Fruit fly (Drosophila melanogaster) whole organism, embryonic: ENCODE results near the gene Kr-h2.

ENCODE experiments used
- Abd-B ChIP-seq: fragments of 200-800 bp; sonication (Bioruptor generic); optimal IDR thresholded peaks from 2 replicates; lab custom pipeline; 2018; ENCODE audit warnings: missing biosample characterization, mild to moderate bottlenecking, missing genetic modification characterization, moderate library complexity
- Ada2b ChIP-seq: fragments of 200-800 bp; sonication (Bioruptor generic); IDR thresholded peaks from 2 replicates; pipeline ENCODE4 v1.3.6; 2022; ENCODE audit warnings: missing biosample characterization, missing genetic modification characterization
- Aef1 ChIP-seq: fragments of 200-800 bp; sonication (Bioruptor generic); IDR thresholded peaks from 3 replicates; pipeline ENCODE4 v1.3.6; 2022; ENCODE audit warnings: missing biosample characterization, missing genetic modification characterization
- CG11695 ChIP-seq: fragments of 200-800 bp; sonication (Bioruptor generic); IDR thresholded peaks from 3 replicates; pipeline ENCODE4 v1.3.6; 2022; ENCODE audit warnings: missing biosample characterization, missing genetic modification characterization
- CG14014 ChIP-seq: fragments of 200-800 bp; sonication (Bioruptor generic); IDR thresholded peaks from 2 replicates; pipeline ENCODE4 v1.3.6; 2022; ENCODE audit warnings: missing biosample characterization, missing genetic modification characterization
- CG14860 ChIP-seq: fragments of 200-800 bp; sonication (Bioruptor generic); IDR thresholded peaks from 3 replicates; pipeline ENCODE4 v1.3.6; 2022; ENCODE audit warnings: missing biosample characterization, missing genetic modification characterization; ENCODE audit not compliant: partially characterized antibody
- CG1603 ChIP-seq: fragments of 200-800 bp; sonication (Bioruptor generic); optimal IDR thresholded peaks from 2 replicates; lab custom pipeline; 2019; ENCODE audit warnings: missing biosample characterization, mild to moderate bottlenecking, missing genetic modification characterization, moderate library complexity
- CG17328 ChIP-seq: fragments of 200-800 bp; sonication (Bioruptor generic); IDR thresholded peaks from 2 replicates; pipeline ENCODE4 v1.3.6; 2022; ENCODE audit warnings: missing biosample characterization, missing genetic modification characterization
- CG17359 ChIP-seq: fragments of 200-800 bp; sonication (Bioruptor generic); optimal IDR thresholded peaks from 3 replicates; lab custom pipeline; 2018; ENCODE audit warnings: missing biosample characterization, mild to moderate bottlenecking, missing genetic modification characterization, moderate library complexity
- CG17829 ChIP-seq: fragments of 200-800 bp; optimal IDR thresholded peaks from 2 replicates; lab custom pipeline; 2019; ENCODE audit warnings: missing biosample characterization, mild to moderate bottlenecking, missing genetic modification characterization, moderate library complexity
- CG18599 ChIP-seq: fragments of 200-800 bp; sonication (Bioruptor generic); optimal IDR thresholded peaks from 3 replicates; lab custom pipeline; 2017; ENCODE audit warnings: missing biosample characterization, missing genetic modification characterization, mild to moderate bottlenecking, moderate library complexity, missing genetic modification reagents
- CG4404 ChIP-seq: fragments of 200-800 bp; sonication (Bioruptor generic); IDR thresholded peaks from 2 replicates; pipeline ENCODE4 v1.3.6; 2022; ENCODE audit warnings: missing biosample characterization, missing genetic modification characterization
- CG7839 ChIP-seq: fragments of 200-800 bp; sonication (Bioruptor generic); optimal IDR thresholded peaks from 3 replicates; lab custom pipeline; 2018; ENCODE audit warnings: missing biosample characterization, mild to moderate bottlenecking, missing genetic modification characterization, moderate library complexity
- CG8388 ChIP-seq: fragments of 200-800 bp; sonication (Bioruptor generic); optimal IDR thresholded peaks from 2 replicates; lab custom pipeline; 2019; ENCODE audit warnings: missing biosample characterization, mild to moderate bottlenecking, missing genetic modification characterization, moderate library complexity
- CG8944 ChIP-seq: fragments of 200-800 bp; sonication (Bioruptor generic); optimal IDR thresholded peaks from 3 replicates; lab custom pipeline; 2016; ENCODE audit warnings: missing biosample characterization, missing genetic modification characterization
- CG9437 ChIP-seq: fragments of 200-800 bp; sonication (Bioruptor generic); optimal IDR thresholded peaks from 2 replicates; lab custom pipeline; 2018; ENCODE audit warnings: missing biosample characterization, mild to moderate bottlenecking, missing genetic modification characterization
- CG9727 ChIP-seq: fragments of 200-800 bp; sonication (Bioruptor generic); optimal IDR thresholded peaks from 3 replicates; lab custom pipeline; 2017; ENCODE audit warnings: missing biosample characterization, mild to moderate bottlenecking, missing genetic modification characterization
- CG9797 ChIP-seq: fragments of 200-800 bp; sonication (Bioruptor generic); optimal IDR thresholded peaks from 3 replicates; lab custom pipeline; 2018; ENCODE audit warnings: missing biosample characterization, mild to moderate bottlenecking, missing genetic modification characterization
- D19A ChIP-seq: fragments of 200-800 bp; optimal IDR thresholded peaks from 3 replicates; lab custom pipeline; 2019; ENCODE audit warnings: missing biosample characterization, mild to moderate bottlenecking, missing genetic modification characterization, moderate library complexity
- Dll ChIP-seq: fragments of 200-800 bp; sonication (Bioruptor generic); IDR thresholded peaks from 4 replicates; pipeline ENCODE4 v1.3.6; 2022; ENCODE audit warnings: missing biosample characterization, missing genetic modification characterization; ENCODE audit not compliant: partially characterized antibody
- Dp ChIP-seq: fragments of 200-800 bp; sonication (Bioruptor generic); optimal IDR thresholded peaks from 2 replicates; lab custom pipeline; 2018; ENCODE audit warnings: missing biosample characterization, mild to moderate bottlenecking, missing genetic modification characterization, moderate library complexity
- E2f2 ChIP-seq: fragments of 200-800 bp; sonication (Bioruptor generic); IDR thresholded peaks from 2 replicates; pipeline ENCODE4 v1.3.6; 2022; ENCODE audit warnings: missing biosample characterization, missing genetic modification characterization
- Ets65A ChIP-seq: fragments of 200-800 bp; sonication (Bioruptor generic); peaks from one replicate; lab custom pipeline; 2016; ENCODE audit warnings: missing biosample characterization, missing genetic modification characterization
- Ets97D ChIP-seq: fragments of 200-800 bp; sonication (Bioruptor generic); optimal IDR thresholded peaks from 3 replicates; lab custom pipeline; 2016; ENCODE audit warnings: missing biosample characterization, missing genetic modification characterization
- Hmr ChIP-seq: fragments of 200-800 bp; sonication (Bioruptor generic); optimal IDR thresholded peaks from 3 replicates; lab custom pipeline; 2017; ENCODE audit warnings: mild to moderate bottlenecking, missing biosample characterization, missing genetic modification reagents, missing genetic modification characterization
- Hr3 ChIP-seq: fragments of 200-800 bp; sonication (Bioruptor generic); optimal IDR thresholded peaks from 3 replicates; lab custom pipeline; 2016; ENCODE audit warnings: missing biosample characterization, missing genetic modification characterization
- Lhr ChIP-seq: fragments of 200-800 bp; sonication (Bioruptor generic); optimal IDR thresholded peaks from 3 replicates; lab custom pipeline; 2017; ENCODE audit warnings: mild to moderate bottlenecking, missing biosample characterization, missing genetic modification reagents, missing genetic modification characterization
- Med ChIP-seq: fragments of 200-800 bp; sonication (Bioruptor generic); peaks from one replicate; lab custom pipeline; 2016; ENCODE audit warnings: missing biosample characterization, missing genetic modification characterization, mild to moderate bottlenecking, inconsistent platforms, moderate library complexity
- Myb ChIP-seq: fragments of 200-800 bp; sonication (Bioruptor generic); optimal IDR thresholded peaks from 2 replicates; lab custom pipeline; 2016; ENCODE audit warnings: missing biosample characterization, missing genetic modification characterization
- Oli ChIP-seq: fragments of 200-800 bp; sonication (Bioruptor generic); optimal IDR thresholded peaks from 2 replicates; lab custom pipeline; 2018; ENCODE audit warnings: missing biosample characterization, mild to moderate bottlenecking, missing genetic modification characterization, moderate library complexity
- Pdp1 ChIP-seq, 2 experiments: fragments of 200-800 bp; sonication (Bioruptor generic); optimal IDR thresholded peaks; 3 replicates each; lab custom pipeline; 2016; ENCODE audit warnings: missing biosample characterization in 2 of 2, missing genetic modification characterization in 2 of 2, mild to moderate bottlenecking in 1 of 2, moderate library complexity in 1 of 2
- Ptx1 ChIP-seq: fragments of 200-800 bp; sonication (Bioruptor generic); IDR thresholded peaks from 2 replicates; pipeline ENCODE4 v1.3.6; 2022; ENCODE audit warnings: missing biosample characterization, missing genetic modification characterization
- YL-1 ChIP-seq: fragments of 200-800 bp; sonication (Bioruptor generic); optimal IDR thresholded peaks from 3 replicates; lab custom pipeline; 2017; ENCODE audit warnings: missing biosample characterization, mild to moderate bottlenecking, missing genetic modification characterization
- amos ChIP-seq: fragments of 200-800 bp; sonication (Bioruptor generic); IDR thresholded peaks from 2 replicates; pipeline ENCODE4 v1.3.6; 2022; ENCODE audit warnings: missing biosample characterization, missing genetic modification characterization; ENCODE audit not compliant: partially characterized antibody
- az2 ChIP-seq: fragments of 200-800 bp; sonication (Bioruptor generic); optimal IDR thresholded peaks from 3 replicates; lab custom pipeline; 2016; ENCODE audit warnings: missing biosample characterization, missing genetic modification characterization
- bsh ChIP-seq, 2 experiments: fragments of 200-800 bp; sonication (Bioruptor generic); optimal IDR thresholded peaks; 2 replicates each; lab custom pipeline; 2017 to 2018; ENCODE audit warnings: mild to moderate bottlenecking in 2 of 2, missing biosample characterization in 2 of 2, missing genetic modification characterization in 2 of 2, moderate library complexity in 1 of 2
- dpn ChIP-seq, 2 experiments: fragments of 200-800 bp; sonication (Bioruptor generic); optimal IDR thresholded peaks; 3 replicates each; lab custom pipeline; 2016; ENCODE audit warnings: missing biosample characterization in 2 of 2, missing genetic modification characterization in 2 of 2
- esg ChIP-seq: fragments of 200-800 bp; sonication (Bioruptor generic); conservative IDR thresholded peaks from 2 replicates; pipeline ENCODE4 v1.3.6; 2022; ENCODE audit warnings: missing biosample characterization, missing genetic modification characterization
- hkb ChIP-seq, 2 experiments: fragments of 200-800 bp in 1 of 2; fragments of >200 bp in 1 of 2; sonication (Bioruptor generic) in 1 of 2; IDR thresholded peaks in 1 of 2; optimal IDR thresholded peaks in 1 of 2; 2 replicates each; pipeline versions ENCODE4 v1.3.6 to Lab custom; 2017 to 2022; ENCODE audit warnings: missing biosample characterization in 1 of 2, missing genetic modification characterization in 1 of 2
- lmd ChIP-seq: fragments of 200-800 bp; sonication (Bioruptor generic); IDR thresholded peaks from 2 replicates; pipeline ENCODE4 v1.3.6; 2022; ENCODE audit warnings: missing biosample characterization, missing genetic modification characterization
- sens ChIP-seq: fragments of 200-800 bp; sonication (Bioruptor generic); peaks from one replicate; lab custom pipeline; 2016; ENCODE audit warnings: missing biosample characterization, missing genetic modification characterization
- sens-2 ChIP-seq: fragments of 200-800 bp; sonication (Bioruptor generic); IDR thresholded peaks from 2 replicates; pipeline ENCODE4 v1.3.6; 2022; ENCODE audit warnings: missing biosample characterization, missing genetic modification characterization
- sisA ChIP-seq: fragments of 200-800 bp; sonication (Bioruptor generic); IDR thresholded peaks from 2 replicates; pipeline ENCODE4 v1.3.6; 2022; ENCODE audit warnings: missing biosample characterization, missing genetic modification characterization
- slbo ChIP-seq: fragments of 200-800 bp; sonication (Bioruptor generic); IDR thresholded peaks from 2 replicates; pipeline ENCODE4 v1.3.6; 2022; ENCODE audit warnings: missing biosample characterization, missing genetic modification characterization
- sob ChIP-seq: fragments of 200-800 bp; sonication (Bioruptor generic); IDR thresholded peaks from 2 replicates; pipeline ENCODE4 v1.3.6; 2022; ENCODE audit warnings: missing biosample characterization, missing genetic modification characterization
- trem ChIP-seq: fragments of 200-800 bp; optimal IDR thresholded peaks from 3 replicates; lab custom pipeline; 2019; ENCODE audit warnings: missing biosample characterization, mild to moderate bottlenecking, missing genetic modification characterization, moderate library complexity
- trh ChIP-seq: fragments of 200-800 bp; sonication (Bioruptor generic); optimal IDR thresholded peaks from 2 replicates; lab custom pipeline; 2016; ENCODE audit warnings: missing biosample characterization, missing genetic modification characterization
- vvl ChIP-seq: fragments of 200-800 bp; sonication (Bioruptor generic); IDR thresholded peaks from 2 replicates; pipeline ENCODE4 v1.3.6; 2022; ENCODE audit warnings: missing biosample characterization, missing genetic modification characterization

Kr-h2 gene

DNA sequence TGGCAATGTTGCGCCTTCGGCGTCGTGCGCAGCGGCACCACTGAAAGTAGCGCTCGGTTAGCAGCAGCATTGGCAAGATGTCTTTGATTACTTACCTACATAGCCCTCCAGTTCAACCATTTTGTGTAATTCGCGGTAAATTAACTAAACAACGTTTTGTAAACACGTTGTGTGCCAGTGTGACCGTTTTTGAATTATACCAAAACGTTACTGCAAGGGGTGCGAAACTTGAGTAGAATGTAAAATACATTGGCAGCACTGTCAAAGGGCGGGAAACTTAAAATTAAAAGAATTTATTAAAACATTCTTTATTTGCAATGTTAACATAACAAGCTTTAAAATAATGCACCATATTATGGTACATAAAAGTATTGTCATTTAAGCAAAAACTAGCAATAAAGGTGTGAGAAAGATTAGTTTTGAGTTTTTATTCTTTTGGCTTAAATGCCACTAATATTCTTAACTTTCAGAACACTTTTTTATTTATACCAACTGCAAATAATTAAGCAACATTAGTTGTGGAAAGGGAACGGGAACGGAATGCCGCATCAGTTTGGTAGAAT, 46.4 kb upstream of the Kr-h2 start, which contains the start of gene CG9107 (continued):
- TF ChIP-seq Dp (GFP tag; lab: Kevin White, UChicago) (peak; percentile 92), CG9727 (no peak), Med (GFP tag; lab: Kevin White, UChicago) (peak; percentile 44), YL-1 (GFP tag; lab: Kevin White, UChicago) (peak; percentile 25), CG9437 (GFP tag; lab: Kevin White, UChicago) (peak; percentile 90), trem (tag; lab: Kevin White, UChicago) (peak; percentile 90), CG17829 (peak; percentile 36), Dll (peak; percentile 37; the same call in 1 of the 4 replicates), E2f2 (GFP tag; lab: Robert Waterston, UW) (peak; percentile 98), Ets97D (peak; percentile 12), Lhr (GFP tag; lab: Kevin White, UChicago) (peak; percentile 25), dpn (GFP tag; optimal IDR thresholded peaks at IDR 0.05; lab: Kevin White, UChicago) (no peak), CG17359 (tag; lab: Kevin White, UChicago) (peak; percentile 3), CG14860 (GFP tag; lab: Robert Waterston, UW) (0 out of 3 replicates have a peak, but pooled peaks have one; percentile 11), CG9797 (GFP tag; lab: Kevin White, UChicago) (peak; percentile 89), Pdp1 (GFP tag; optimal IDR thresholded peaks at IDR 0.05; lab: Kevin White, UChicago) (peak in 1 of 2 experiments; percentile 34), amos (GFP tag; lab: Robert Waterston, UW) (peak; percentile 18; the same call in 1 of the 2 replicates), sob (no peak), Myb (GFP tag; lab: Kevin White, UChicago) (peak; percentile 78), D19A (tag; lab: Kevin White, UChicago) (peak; percentile 36)

DNA sequence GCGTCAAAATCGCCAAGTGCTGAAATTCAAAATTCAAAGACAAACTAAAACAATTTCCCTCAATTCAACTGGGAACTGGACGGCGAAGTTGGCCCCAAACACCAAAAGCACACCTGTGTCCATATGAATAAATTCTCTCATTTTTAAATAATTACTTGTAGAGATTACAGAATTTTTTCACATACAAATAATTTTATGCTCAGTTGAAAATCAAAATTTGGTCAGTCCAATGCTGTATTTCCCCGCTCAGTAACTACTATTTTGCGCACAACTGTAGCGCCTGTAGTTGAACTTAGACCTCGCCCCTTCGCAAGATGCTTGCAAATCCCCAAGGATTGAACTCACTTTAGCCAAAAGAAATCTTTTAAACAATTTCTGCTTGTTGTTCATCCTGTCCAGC, 42.1 kb upstream of the Kr-h2 start:
- TF ChIP-seq Oli (tag; lab: Kevin White, UChicago) (peak; percentile 23), sisA (GFP tag; lab: Robert Waterston, UW) (peak; percentile 49), Ets65A (GFP tag; lab: Kevin White, UChicago) (peak; percentile 83), CG17328 (GFP tag; lab: Robert Waterston, UW) (peak; percentile 68), vvl (peak; percentile 64; the same call in 1 of the 2 replicates), CG1603 (peak; percentile 38), Ptx1 (GFP tag; lab: Robert Waterston, UW) (peak; percentile 43; the same call in 1 of the 2 replicates), bsh (GFP tag; optimal IDR thresholded peaks at IDR 0.05; lab: Kevin White, UChicago) (peak in 1 of 2 experiments; percentile 36), esg (peak; percentile 34; the same call in 1 of the 2 replicates), Med (GFP tag; lab: Kevin White, UChicago) (peak; percentile 70), CG7839 (tag; lab: Kevin White, UChicago) (peak; percentile 27), az2 (GFP tag; lab: Kevin White, UChicago) (peak; percentile 6), CG18599 (peak; percentile 8), CG8388 (GFP tag; lab: Kevin White, UChicago) (peak; percentile 3), CG11695 (0 out of 3 replicates have a peak, but pooled peaks have one; percentile 27), Hr3 (GFP tag; lab: Kevin White, UChicago) (no peak), Abd-B (GFP tag; lab: Kevin White, UChicago) (no peak), slbo (GFP tag; lab: Robert Waterston, UW) (0 out of 2 replicates have a peak, but pooled peaks have one; percentile 35), CG14014 (GFP tag; lab: Robert Waterston, UW) (0 out of 2 replicates have a peak, but pooled peaks have one; percentile 44), Aef1 (GFP tag; lab: Robert Waterston, UW) (peak; percentile 32; the same call in 2 of the 3 replicates), trh (GFP tag; lab: Kevin White, UChicago) (no peak), CG4404 (GFP tag; lab: Robert Waterston, UW) (0 out of 2 replicates have a peak, but pooled peaks have one; percentile 10), hkb (optimal IDR thresholded peaks at IDR 0.05; lab: Kevin White, UChicago) (no peak), hkb (GFP tag; IDR thresholded peaks at IDR 0.05; lab: Robert Waterston, UW) (peak; percentile 61; the same call in 1 of the 2 replicates), CG17829 (no peak), lmd (GFP tag; lab: Robert Waterston, UW) (peak; percentile 42; the same call in 1 of the 2 replicates), CG8944 (GFP tag; lab: Kevin White, UChicago) (peak; percentile 9), sens-2 (GFP tag; lab: Robert Waterston, UW) (no peak), Ada2b (peak; percentile 34), Hmr (GFP tag; lab: Kevin White, UChicago) (peak; percentile 12), sens (peak; percentile 79)
